Worm (Caenorhabditis elegans): Measurements from ENCODE around the gene oxy-4.

oxy-4 gene

ce11 chrIII:5202641-5203040 is 44.1 kb upstream of the oxy-4 start (continued):
- TF ChIP-seq pqm-1 (tag; optimal IDR thresholded peaks at IDR 0.05) (no peak), nhr-28 (tag; optimal IDR thresholded peaks at IDR 0.05) (no peak), nhr-11 (tag; optimal IDR thresholded peaks at IDR 0.05) (peak; percentile 18), vab-15 (tag; optimal IDR thresholded peaks at IDR 0.05) (no peak), aly-2 (tag; optimal IDR thresholded peaks at IDR 0.05) (no peak), lir-3 (tag; optimal IDR thresholded peaks at IDR 0.05; ENCODE audit: poor library complexity) (peak; percentile 40), skn-1 (tag; optimal IDR thresholded peaks at IDR 0.05) (no peak), rnt-1 (tag; optimal IDR thresholded peaks at IDR 0.05) (peak; percentile 40), lin-13 (GFP tag; optimal IDR thresholded peaks at IDR 0.05) (peak; percentile 12), snu-23 (GFP tag; optimal IDR thresholded peaks at IDR 0.05) (peak; percentile 85), C04F5.9 (tag; optimal IDR thresholded peaks at IDR 0.05) (no peak), ceh-63 (GFP tag; optimal IDR thresholded peaks at IDR 0.05) (no peak), lin-15B (tag; optimal IDR thresholded peaks at IDR 0.05) (no peak), unc-30 (tag; optimal IDR thresholded peaks at IDR 0.05) (no peak), nhr-47 (tag; optimal IDR thresholded peaks at IDR 0.05) (peak; percentile 46), unc-98 (GFP tag; IDR thresholded peaks at IDR 0.05) (no peak), C16A3.4 (tag; optimal IDR thresholded peaks at IDR 0.05) (peak; percentile 43), blmp-1 (tag; optimal IDR thresholded peaks at IDR 0.05) (peak; percentile 40), alr-1 (tag; optimal IDR thresholded peaks at IDR 0.05; ENCODE audit: borderline replicate concordance) (no peak), jun-1 (tag; optimal IDR thresholded peaks at IDR 0.05) (peak; percentile 46), elt-3 (tag; optimal IDR thresholded peaks at IDR 0.05) (peak in 5 of 6 experiments; percentile 38 to 81 (median 54)), tlp-1 (tag; optimal IDR thresholded peaks at IDR 0.05) (no peak), mdl-1 (tag; optimal IDR thresholded peaks at IDR 0.05) (peak in 1 of 2 experiments; percentile 3), ceh-88 (GFP tag; IDR thresholded peaks at IDR 0.05) (no peak), dsc-1 (tag; optimal IDR thresholded peaks at IDR 0.05) (no peak), unc-86 (tag; optimal IDR thresholded peaks at IDR 0.05) (no peak), pax-3 (tag; optimal IDR thresholded peaks at IDR 0.05) (no peak), ceh-90 (tag; optimal IDR thresholded peaks at IDR 0.05) (no peak), zip-4 (GFP tag; optimal IDR thresholded peaks at IDR 0.05) (no peak), fos-1 (tag; optimal IDR thresholded peaks at IDR 0.05) (peak; percentile 28), unc-130 (tag; optimal IDR thresholded peaks at IDR 0.05) (no peak), nhr-77 (tag; optimal IDR thresholded peaks at IDR 0.05) (peak; percentile 76), elt-2 (tag; optimal IDR thresholded peaks at IDR 0.05) (peak; percentile 71), nhr-84 (tag; optimal IDR thresholded peaks at IDR 0.05) (no peak), swsn-7 (tag; optimal IDR thresholded peaks at IDR 0.05) (peak; percentile 39), tbx-2 (tag; optimal IDR thresholded peaks at IDR 0.05) (peak; percentile 51), ama-1 (optimal IDR thresholded peaks at IDR 0.05) (no peak), mef-2 (tag; optimal IDR thresholded peaks at IDR 0.05) (no peak), lin-14 (GFP tag; optimal IDR thresholded peaks at IDR 0.05) (peak; percentile 88), nhr-19 (GFP tag; conservative IDR thresholded peaks at IDR 0.05) (peak; percentile 60), ceh-82 (tag; optimal IDR thresholded peaks at IDR 0.05) (peak in 1 of 3 experiments; percentile 20), sup-37 (GFP tag; optimal IDR thresholded peaks at IDR 0.05) (no peak), aha-1 (tag; optimal IDR thresholded peaks at IDR 0.05) (no peak), C34B4.2 (tag; optimal IDR thresholded peaks at IDR 0.05) (no peak), efl-1 (optimal IDR thresholded peaks at IDR 0.05) (peak; percentile 53 to 59), efl-1 (GFP tag; optimal IDR thresholded peaks at IDR 0.05 in 1 of 2) (peak in 1 of 2 experiments; percentile 24), lsy-2 (tag; optimal IDR thresholded peaks at IDR 0.05) (peak; percentile 49 to 74), efl-3 (GFP tag; optimal IDR thresholded peaks at IDR 0.05) (no peak), snpc-4 (tag; optimal IDR thresholded peaks at IDR 0.05) (no peak), lin-35 (GFP tag; optimal IDR thresholded peaks at IDR 0.05) (peak; percentile 45 to 71), nhr-90 (tag; optimal IDR thresholded peaks at IDR 0.05; ENCODE audit: poor library complexity) (peak; percentile 67), ztf-11 (tag; optimal IDR thresholded peaks at IDR 0.05) (no peak), unc-62 (GFP tag; optimal IDR thresholded peaks at IDR 0.05) (no peak), zag-1 (tag; optimal IDR thresholded peaks at IDR 0.05) (no peak)
